Fruit fly (Drosophila melanogaster): ENCODE data around the gene Tnks.

dm6 chr3R:25633865-25634460 is 27.1 kb downstream of the Tnks start:
- TF ChIP-seq Dll (optimal IDR thresholded peaks at IDR 0.05) (no peak), CG8478 (optimal IDR thresholded peaks at IDR 0.05) (no peak), psq (optimal IDR thresholded peaks at IDR 0.05) (no peak), pan (optimal IDR thresholded peaks at IDR 0.05) (no peak), usp (GFP tag; optimal IDR thresholded peaks at IDR 0.05) (no peak), EcR (GFP tag; optimal IDR thresholded peaks at IDR 0.05) (no peak)
